Fruit fly (Drosophila melanogaster) whole organism, embryonic: ENCODE measurements around the gene mRpL15.

ENCODE experiments used
- Adf1 ChIP-seq: fragments of 200-800 bp; sonication (Bioruptor generic); IDR thresholded peaks from 2 replicates; pipeline ENCODE4 v1.3.6; 2022; ENCODE audit warnings: missing biosample characterization, missing genetic modification characterization
- Atf-2 ChIP-seq: fragments of 200-800 bp; sonication (Bioruptor generic); optimal IDR thresholded peaks from 2 replicates; lab custom pipeline; 2016; ENCODE audit warnings: missing biosample characterization, missing genetic modification characterization
- B-H2 ChIP-seq: fragments of 200-800 bp; sonication (Bioruptor generic); optimal IDR thresholded peaks from 2 replicates; lab custom pipeline; 2018; ENCODE audit warnings: missing biosample characterization, mild to moderate bottlenecking, missing genetic modification characterization
- Bdp1 ChIP-seq: fragments of 200-800 bp; sonication (Bioruptor generic); optimal IDR thresholded peaks from 3 replicates; lab custom pipeline; 2016; ENCODE audit warnings: missing biosample characterization, missing genetic modification characterization
- Bgb ChIP-seq: fragments of 200-800 bp; sonication (Bioruptor generic); IDR thresholded peaks from 2 replicates; pipeline ENCODE4 v1.3.6; 2022; ENCODE audit warnings: missing biosample characterization, missing genetic modification characterization; ENCODE audit not compliant: partially characterized antibody
- CG10979 ChIP-seq: fragments of 200-800 bp; sonication (Bioruptor generic); optimal IDR thresholded peaks from 2 replicates; lab custom pipeline; 2018; ENCODE audit warnings: missing biosample characterization, mild to moderate bottlenecking, missing genetic modification characterization, moderate library complexity
- CG14860 ChIP-seq: fragments of 200-800 bp; sonication (Bioruptor generic); IDR thresholded peaks from 3 replicates; pipeline ENCODE4 v1.3.6; 2022; ENCODE audit warnings: missing biosample characterization, missing genetic modification characterization; ENCODE audit not compliant: partially characterized antibody
- CG18476 ChIP-seq: fragments of 200-800 bp; sonication (Bioruptor generic); optimal IDR thresholded peaks from 2 replicates; lab custom pipeline; 2016; ENCODE audit warnings: missing biosample characterization, mild to moderate bottlenecking, missing genetic modification characterization
- CG2889 ChIP-seq: fragments of 200-800 bp; sonication (Bioruptor generic); IDR thresholded peaks from 3 replicates; pipeline ENCODE4 v1.3.6; 2022; ENCODE audit warnings: missing biosample characterization, missing genetic modification characterization
- CG3065 ChIP-seq: fragments of 200-800 bp; sonication (Bioruptor generic); optimal IDR thresholded peaks from 2 replicates; lab custom pipeline; 2016; ENCODE audit warnings: missing biosample characterization, missing genetic modification characterization
- CG31224 ChIP-seq: fragments of 200-800 bp; sonication (Bioruptor generic); IDR thresholded peaks from 2 replicates; pipeline ENCODE4 v1.3.6; 2022; ENCODE audit warnings: missing biosample characterization, missing genetic modification characterization
- CG31441 ChIP-seq: fragments of 200-800 bp; sonication (Bioruptor generic); IDR thresholded peaks from 2 replicates; pipeline ENCODE4 v1.3.6; 2022; ENCODE audit warnings: missing biosample characterization, missing genetic modification characterization
- CG3726 ChIP-seq: fragments of 200-800 bp; sonication (Bioruptor generic); IDR thresholded peaks from 3 replicates; pipeline ENCODE4, ENCODE4 v1.3.6; 2022; ENCODE audit warnings: missing biosample characterization, missing genetic modification characterization
- CG4730 ChIP-seq: fragments of 200-800 bp; sonication (Bioruptor generic); IDR thresholded peaks from 2 replicates; pipeline ENCODE4 v1.3.6; 2022; ENCODE audit warnings: missing biosample characterization, missing genetic modification characterization
- CG7745 ChIP-seq: fragments of 200-800 bp; sonication (Bioruptor generic); optimal IDR thresholded peaks from 2 replicates; lab custom pipeline; 2018; ENCODE audit warnings: missing biosample characterization, mild to moderate bottlenecking, missing genetic modification characterization, moderate library complexity
- CG8089 ChIP-seq: fragments of 200-800 bp; sonication (Bioruptor generic); optimal IDR thresholded peaks from 3 replicates; lab custom pipeline; 2016; ENCODE audit warnings: missing biosample characterization, missing genetic modification characterization
- CG8359 ChIP-seq: fragments of 200-800 bp; sonication (Bioruptor generic); optimal IDR thresholded peaks from 2 replicates; lab custom pipeline; 2017; ENCODE audit warnings: missing biosample characterization, mild to moderate bottlenecking, missing genetic modification characterization, borderline replicate concordance
- CG9817 ChIP-seq: fragments of 200-800 bp; sonication (Bioruptor generic); optimal IDR thresholded peaks from 2 replicates; lab custom pipeline; 2018; ENCODE audit warnings: missing biosample characterization, mild to moderate bottlenecking, missing genetic modification characterization, moderate library complexity
- D19A ChIP-seq: fragments of 200-800 bp; optimal IDR thresholded peaks from 3 replicates; lab custom pipeline; 2019; ENCODE audit warnings: missing biosample characterization, mild to moderate bottlenecking, missing genetic modification characterization, moderate library complexity
- Deaf1 ChIP-seq: fragments of 200-800 bp; optimal IDR thresholded peaks from 3 replicates; lab custom pipeline; 2019; ENCODE audit warnings: missing biosample characterization, mild to moderate bottlenecking, missing genetic modification characterization, moderate library complexity
- Dfd ChIP-seq, 2 experiments: fragments of >200 bp; optimal IDR thresholded peaks; 2 replicates each; lab custom pipeline; 2017; ENCODE audit warnings: missing biosample characterization in 2 of 2, missing genetic modification characterization in 2 of 2
- Dref ChIP-seq: fragments of 200-800 bp; sonication (Bioruptor generic); IDR thresholded peaks from 2 replicates; pipeline ENCODE4 v1.3.6; 2022; ENCODE audit warnings: missing biosample characterization, missing genetic modification characterization
- Drgx ChIP-seq: fragments of 200-800 bp; sonication (Bioruptor generic); IDR thresholded peaks from 2 replicates; pipeline ENCODE4 v1.3.6; 2022; ENCODE audit warnings: missing biosample characterization, missing genetic modification characterization
- E2f2 ChIP-seq: fragments of 200-800 bp; sonication (Bioruptor generic); IDR thresholded peaks from 2 replicates; pipeline ENCODE4 v1.3.6; 2022; ENCODE audit warnings: missing biosample characterization, missing genetic modification characterization
- Eip74EF ChIP-seq, 2 experiments: fragments of 200-800 bp in 1 of 2; fragments of >200 bp in 1 of 2; sonication (Bioruptor generic) in 1 of 2; optimal IDR thresholded peaks; 2 replicates each; lab custom pipeline; 2017 to 2019; ENCODE audit warnings: missing biosample characterization in 2 of 2, missing genetic modification characterization in 2 of 2, mild to moderate bottlenecking in 1 of 2, moderate library complexity in 1 of 2
- Fer1 ChIP-seq: fragments of 200-800 bp; sonication (Bioruptor generic); optimal IDR thresholded peaks from 2 replicates; lab custom pipeline; 2017; ENCODE audit warnings: missing biosample characterization, mild to moderate bottlenecking, missing genetic modification characterization
- H15 ChIP-seq: fragments of 200-800 bp; sonication (Bioruptor generic); IDR thresholded peaks from 3 replicates; pipeline ENCODE4 v1.3.6; 2022; ENCODE audit warnings: missing biosample characterization, missing genetic modification characterization
- HHEX ChIP-seq: fragments of 200-800 bp; sonication (Bioruptor generic); optimal IDR thresholded peaks from 3 replicates; lab custom pipeline; 2017; ENCODE audit warnings: missing biosample characterization, mild to moderate bottlenecking, missing genetic modification characterization, missing genetic modification reagents
- Mad ChIP-seq: fragments of 200-800 bp; sonication (Bioruptor generic); optimal IDR thresholded peaks from 2 replicates; lab custom pipeline; 2016; ENCODE audit warnings: missing biosample characterization, missing genetic modification characterization
- Nf-YA ChIP-seq: fragments of 200-800 bp; sonication (Bioruptor generic); IDR thresholded peaks from 2 replicates; pipeline ENCODE4 v1.3.6; 2022; ENCODE audit warnings: missing biosample characterization, missing genetic modification characterization
- Pdp1 ChIP-seq, 2 experiments: fragments of 200-800 bp; sonication (Bioruptor generic); optimal IDR thresholded peaks; 3 replicates each; lab custom pipeline; 2016; ENCODE audit warnings: missing biosample characterization in 2 of 2, missing genetic modification characterization in 2 of 2, mild to moderate bottlenecking in 1 of 2, moderate library complexity in 1 of 2
- Poxn ChIP-seq: fragments of 200-800 bp; sonication (Bioruptor generic); IDR thresholded peaks from 2 replicates; pipeline ENCODE4 v1.3.6; 2022; ENCODE audit warnings: missing biosample characterization, missing genetic modification characterization
- Six4 ChIP-seq: fragments of 200-800 bp; sonication (Bioruptor generic); optimal IDR thresholded peaks from 2 replicates; lab custom pipeline; 2016; ENCODE audit warnings: missing biosample characterization, missing genetic modification characterization
- abd-A ChIP-seq: fragments of 200-800 bp; sonication (Bioruptor generic); optimal IDR thresholded peaks from 3 replicates; lab custom pipeline; 2019; ENCODE audit warnings: missing biosample characterization, mild to moderate bottlenecking, missing genetic modification characterization, moderate library complexity
- cad ChIP-seq: fragments of >200 bp; optimal IDR thresholded peaks from 2 replicates; lab custom pipeline; 2017; ENCODE audit warnings: missing biosample characterization, missing genetic modification characterization
- emc ChIP-seq: fragments of 200-800 bp; sonication (Bioruptor generic); optimal IDR thresholded peaks from 2 replicates; lab custom pipeline; 2016; ENCODE audit warnings: missing biosample characterization, missing genetic modification characterization
- fu2 ChIP-seq: fragments of 200-800 bp; sonication (Bioruptor generic); optimal IDR thresholded peaks from 2 replicates; lab custom pipeline; 2016; ENCODE audit warnings: missing biosample characterization, missing genetic modification characterization
- ind ChIP-seq: fragments of 200-800 bp; sonication (Bioruptor generic); optimal IDR thresholded peaks from 3 replicates; lab custom pipeline; 2016; ENCODE audit warnings: missing biosample characterization, missing genetic modification characterization
- inv ChIP-seq: fragments of 200-800 bp; sonication (Bioruptor generic); IDR thresholded peaks from 2 replicates; pipeline ENCODE4 v1.3.6; 2022; ENCODE audit warnings: missing biosample characterization, missing genetic modification characterization; ENCODE audit not compliant: partially characterized antibody
- kah ChIP-seq: fragments of 200-800 bp; sonication (Bioruptor generic); optimal IDR thresholded peaks from 2 replicates; lab custom pipeline; 2018; ENCODE audit warnings: missing biosample characterization, mild to moderate bottlenecking, missing genetic modification characterization
- nerfin-2 ChIP-seq: fragments of 200-800 bp; sonication (Bioruptor generic); IDR thresholded peaks from 2 replicates; pipeline ENCODE4 v1.3.6; 2022; ENCODE audit warnings: missing biosample characterization, missing genetic modification characterization; ENCODE audit not compliant: partially characterized antibody
- ranshi ChIP-seq: fragments of 200-800 bp; sonication (Bioruptor generic); IDR thresholded peaks from 2 replicates; pipeline ENCODE4 v1.3.6; 2022; ENCODE audit warnings: missing biosample characterization, missing genetic modification characterization
- rib ChIP-seq: fragments of 200-800 bp; sonication (Bioruptor generic); IDR thresholded peaks from 2 replicates; pipeline ENCODE4 v1.3.6; 2022; ENCODE audit warnings: missing biosample characterization, missing genetic modification characterization
- scrt ChIP-seq: fragments of 200-800 bp; sonication (Bioruptor generic); optimal IDR thresholded peaks from 2 replicates; lab custom pipeline; 2018; ENCODE audit warnings: missing biosample characterization, mild to moderate bottlenecking, missing genetic modification characterization, moderate library complexity
- slbo ChIP-seq: fragments of 200-800 bp; sonication (Bioruptor generic); IDR thresholded peaks from 2 replicates; pipeline ENCODE4 v1.3.6; 2022; ENCODE audit warnings: missing biosample characterization, missing genetic modification characterization
- tap ChIP-seq: fragments of 200-800 bp; optimal IDR thresholded peaks from 3 replicates; lab custom pipeline; 2019; ENCODE audit warnings: missing biosample characterization, mild to moderate bottlenecking, missing genetic modification characterization, moderate library complexity
- tgo ChIP-seq: fragments of 200-800 bp; sonication (Bioruptor generic); IDR thresholded peaks from 3 replicates; pipeline ENCODE4 v1.3.6; 2022; ENCODE audit warnings: missing biosample characterization, missing genetic modification characterization
- z ChIP-seq: fragments of 200-800 bp; sonication (Bioruptor generic); IDR thresholded peaks from 3 replicates; pipeline ENCODE4 v1.3.6; 2022; ENCODE audit warnings: missing biosample characterization, missing genetic modification characterization
- zen2 ChIP-seq: fragments of 200-800 bp; sonication (Bioruptor generic); IDR thresholded peaks from 3 replicates; pipeline ENCODE4 v1.3.6; 2022; ENCODE audit warnings: missing biosample characterization, missing genetic modification characterization; ENCODE audit not compliant: partially characterized antibody

The mRpL15 gene

DNA sequence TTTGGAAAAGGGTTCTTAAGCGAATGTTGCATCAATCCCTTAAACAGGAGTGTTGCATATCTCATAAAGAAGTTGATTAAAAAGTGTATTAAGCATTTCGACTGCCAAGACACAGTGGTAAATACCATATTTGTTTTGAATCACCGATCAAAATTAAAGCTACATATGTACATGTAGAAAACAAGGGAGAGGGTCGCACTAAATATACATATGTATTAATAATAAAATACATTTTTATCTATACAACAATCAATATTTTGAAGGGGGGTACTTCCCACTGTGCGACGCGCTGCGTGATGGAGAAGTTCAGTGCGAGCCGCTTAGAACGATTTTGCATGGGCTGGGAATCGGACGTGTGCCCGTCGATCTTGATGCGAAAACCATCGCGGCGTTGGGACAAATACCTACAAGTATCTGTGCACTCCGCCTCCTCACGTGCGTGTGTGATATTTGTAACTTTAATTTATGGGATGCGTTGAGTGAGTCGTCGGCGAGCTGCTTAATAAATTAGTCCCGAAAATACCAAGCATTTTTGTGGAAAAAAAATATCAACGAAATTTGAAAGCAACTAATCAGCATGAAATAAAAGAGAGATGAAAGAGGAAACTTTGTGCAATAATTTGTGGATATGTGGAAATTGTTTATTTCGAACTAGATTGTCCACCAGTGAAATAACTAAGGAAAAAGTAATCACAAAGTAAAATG lies 9.0 kb upstream of the mRpL15 start (continued):
- TF ChIP-seq tap (tag; lab: Kevin White, UChicago) = peak; percentile 84
- TF ChIP-seq Six4 (GFP tag; lab: Kevin White, UChicago) = peak; percentile 80
- no peak for TF ChIP-seq zen2
- 0 out of 2 replicates have a peak, but pooled peaks have one; percentile 21 for TF ChIP-seq Bgb (GFP tag; lab: Robert Waterston, UW)
- TF ChIP-seq CG3065 = peak; percentile 43
- TF ChIP-seq abd-A (tag; lab: Kevin White, UChicago) = no peak
- peak; percentile 74; the same call in 1 of the 3 replicates for TF ChIP-seq CG3726 (GFP tag; lab: Robert Waterston, UW)
- TF ChIP-seq Eip74EF (GFP tag; optimal IDR thresholded peaks at IDR 0.05; lab: Kevin White, UChicago) = peak in 1 of 2 experiments; percentile 78
- peak; percentile 93 for TF ChIP-seq H15 (GFP tag; lab: Robert Waterston, UW)
- TF ChIP-seq slbo (GFP tag; lab: Robert Waterston, UW) = peak; percentile 89
- TF ChIP-seq CG8089 = no peak
- TF ChIP-seq Poxn (GFP tag; lab: Robert Waterston, UW) = 0 out of 2 replicates have a peak, but pooled peaks have one; percentile 37
- TF ChIP-seq nerfin-2 (GFP tag; lab: Robert Waterston, UW) = no peak
- TF ChIP-seq kah = peak; percentile 58
- no peak for TF ChIP-seq Dfd (GFP tag; optimal IDR thresholded peaks at IDR 0.05; lab: Kevin White, UChicago)
- TF ChIP-seq Bdp1 (GFP tag; lab: Kevin White, UChicago) = peak; percentile 27
- TF ChIP-seq fu2 = no peak
- TF ChIP-seq D19A = peak; percentile 78
- TF ChIP-seq CG2889 (GFP tag; lab: Robert Waterston, UW) = peak; percentile 86
- TF ChIP-seq tgo (GFP tag; lab: Robert Waterston, UW) = peak; percentile 91
- peak; percentile 85 for TF ChIP-seq CG10979
- TF ChIP-seq HHEX (GFP tag; lab: Kevin White, UChicago) = peak; percentile 87
- peak; percentile 91 for TF ChIP-seq ranshi
- peak; percentile 54 for TF ChIP-seq Mad (GFP tag; lab: Kevin White, UChicago)
- peak; percentile 69 for TF ChIP-seq E2f2 (GFP tag; lab: Robert Waterston, UW)
- TF ChIP-seq z (GFP tag; lab: Robert Waterston, UW) = no peak
- no peak for TF ChIP-seq CG7745 (tag; lab: Kevin White, UChicago)
- TF ChIP-seq CG4730 = peak; percentile 84
- TF ChIP-seq CG31224 = peak; percentile 75
- TF ChIP-seq inv (GFP tag; lab: Robert Waterston, UW) = no peak
- no peak for TF ChIP-seq cad (GFP tag; lab: Kevin White, UChicago)
- peak; percentile 80; the same call in 1 of the 2 replicates for TF ChIP-seq rib (GFP tag; lab: Robert Waterston, UW)
- no peak for TF ChIP-seq B-H2
- peak; percentile 63 for TF ChIP-seq Deaf1 (tag; lab: Kevin White, UChicago)
- TF ChIP-seq CG8359 = peak; percentile 58
- TF ChIP-seq Nf-YA (GFP tag; lab: Robert Waterston, UW) = peak; percentile 89
- TF ChIP-seq Atf-2 (GFP tag; lab: Kevin White, UChicago) = no peak
- TF ChIP-seq Dref (GFP tag; lab: Robert Waterston, UW) = 0 out of 2 replicates have a peak, but pooled peaks have one; percentile 36
- 0 out of 3 replicates have a peak, but pooled peaks have one; percentile 20 for TF ChIP-seq CG14860 (GFP tag; lab: Robert Waterston, UW)
- TF ChIP-seq CG18476 (GFP tag; lab: Kevin White, UChicago) = peak; percentile 53
- TF ChIP-seq Fer1 (GFP tag; lab: Kevin White, UChicago) = peak; percentile 81
- peak; percentile 90 for TF ChIP-seq Drgx (GFP tag; lab: Robert Waterston, UW)
- TF ChIP-seq CG31441 (GFP tag; lab: Robert Waterston, UW) = peak; percentile 89
- peak; percentile 13 to 49 for TF ChIP-seq Pdp1 (GFP tag; optimal IDR thresholded peaks at IDR 0.05; lab: Kevin White, UChicago)
- peak; percentile 69 for TF ChIP-seq CG9817 (tag; lab: Kevin White, UChicago)
- TF ChIP-seq scrt (GFP tag; lab: Kevin White, UChicago) = peak; percentile 58
- no peak for TF ChIP-seq emc (GFP tag; lab: Kevin White, UChicago)
- peak; percentile 89 for TF ChIP-seq ind
- peak; percentile 54 for TF ChIP-seq Adf1 (GFP tag; lab: Robert Waterston, UW)
